Worm (Caenorhabditis elegans) whole organism, L4 larva: ENCODE results near the gene clec-171.

Experiments used
- F44E2.7 ChIP-seq: fragments of 200-800 bp; sonication (Bioruptor generic); IDR thresholded peaks from 2 replicates; pipeline ENCODE4 v2.1.2; 2022; ENCODE audit warnings: missing genetic modification characterization, missing compliant biosample characterization
- R02D3.7 ChIP-seq: fragments of 150-350 bp; sonication (generic microtip); optimal IDR thresholded peaks from 3 replicates; lab custom pipeline; 2014; ENCODE audit warnings: missing biosample characterization, missing genetic modification characterization
- Y105C5A.15 ChIP-seq: fragments of 200-800 bp; sonication (Bioruptor generic); IDR thresholded peaks from 2 replicates; pipeline ENCODE4 v1.3.6; 2022; ENCODE audit warnings: missing genetic modification characterization, missing compliant biosample characterization
- Y48G9A.11 ChIP-seq: fragments of 200-800 bp; sonication (Bioruptor generic); IDR thresholded peaks from 2 replicates; pipeline ENCODE4 v1.3.6; 2022; ENCODE audit warnings: missing genetic modification reagents, missing genetic modification characterization, missing compliant biosample characterization
- ZK337.2 ChIP-seq: fragments of 200-800 bp; sonication (Bioruptor generic); IDR thresholded peaks from 2 replicates; pipeline ENCODE4 v1.3.6; 2022; ENCODE audit warnings: missing genetic modification reagents, missing genetic modification characterization, missing compliant biosample characterization
- ZK546.5 ChIP-seq, 2 experiments: sonication (generic microtip); optimal IDR thresholded peaks; 2 replicates each; lab custom pipeline; 2017; ENCODE audit warnings: missing biosample characterization in 2 of 2, missing genetic modification characterization in 2 of 2
- aha-1 ChIP-seq: fragments of 150-350 bp; peaks from one replicate; lab custom pipeline; 2014; ENCODE audit warnings: missing biosample characterization, missing genetic modification characterization
- ama-1 ChIP-seq: fragments of 150-350 bp; optimal IDR thresholded peaks from 2 replicates; lab custom pipeline; 2014; ENCODE audit warnings: inconsistent platforms, mixed read lengths
- attf-4 ChIP-seq: sonication (generic microtip); optimal IDR thresholded peaks from 3 replicates; lab custom pipeline; 2017; ENCODE audit warnings: missing biosample characterization, missing genetic modification characterization
- ceh-20 ChIP-seq: fragments of 200-800 bp; sonication (Bioruptor generic); IDR thresholded peaks from 2 replicates; pipeline ENCODE4 v1.3.6; 2022; ENCODE audit warnings: missing genetic modification reagents, missing genetic modification characterization, missing compliant biosample characterization
- ceh-28 ChIP-seq: fragments of 150-350 bp; optimal IDR thresholded peaks from 2 replicates; lab custom pipeline; 2014; ENCODE audit warnings: missing biosample characterization, missing genetic modification reagents, missing genetic modification characterization
- ceh-82 ChIP-seq: sonication (generic microtip); optimal IDR thresholded peaks from 2 replicates; lab custom pipeline; 2017; ENCODE audit warnings: missing biosample characterization, missing genetic modification characterization
- ctbp-1 ChIP-seq: fragments of 200-800 bp; sonication (Bioruptor generic); IDR thresholded peaks from 2 replicates; pipeline ENCODE4 v1.3.6; 2022; ENCODE audit warnings: missing genetic modification reagents, missing genetic modification characterization, missing compliant biosample characterization
- daf-16 ChIP-seq, 3 experiments: sonication (generic microtip); optimal IDR thresholded peaks; 2 replicates each; lab custom pipeline; 2016 to 2017; ENCODE audit warnings: missing genetic modification characterization in 3 of 3, missing genetic modification reagents in 3 of 3, mild to moderate bottlenecking in 2 of 3, missing compliant biosample characterization in 2 of 3, missing biosample characterization in 1 of 3, moderate library complexity in 1 of 3
- dmd-6 ChIP-seq: fragments of 200-800 bp; sonication (Bioruptor generic); IDR thresholded peaks from 2 replicates; pipeline ENCODE4 v1.3.6; 2022; ENCODE audit warnings: missing genetic modification reagents, missing genetic modification characterization, missing compliant biosample characterization
- dve-1 ChIP-seq: sonication (generic microtip); optimal IDR thresholded peaks from 2 replicates; lab custom pipeline; 2017; ENCODE audit warnings: antibody characterized with exemption, mild to moderate bottlenecking, missing genetic modification characterization, missing compliant biosample characterization; ENCODE audit not compliant: insufficient read depth
- egl-43 ChIP-seq: fragments of 200-800 bp; sonication (Bioruptor generic); IDR thresholded peaks from 2 replicates; pipeline ENCODE4 v1.3.6; 2022; ENCODE audit warnings: missing genetic modification reagents, missing genetic modification characterization, missing compliant biosample characterization
- hlh-11 ChIP-seq: fragments of 200-800 bp; sonication (Bioruptor generic); optimal IDR thresholded peaks from 2 replicates; lab custom pipeline; 2018; ENCODE audit warnings: mild to moderate bottlenecking, missing genetic modification characterization, missing compliant biosample characterization
- hlh-30 ChIP-seq: sonication (generic microtip); optimal IDR thresholded peaks from 2 replicates; lab custom pipeline; 2017; ENCODE audit warnings: antibody characterized with exemption, mild to moderate bottlenecking, missing genetic modification characterization, missing compliant biosample characterization; ENCODE audit not compliant: insufficient read depth
- jun-1 ChIP-seq: fragments of 150-350 bp; optimal IDR thresholded peaks from 2 replicates; lab custom pipeline; 2014; ENCODE audit warnings: missing biosample characterization, missing genetic modification reagents, missing genetic modification characterization
- lim-7 ChIP-seq: fragments of 200-800 bp; sonication (Bioruptor generic); IDR thresholded peaks from 2 replicates; pipeline ENCODE4 v1.3.6; 2022; ENCODE audit warnings: missing genetic modification characterization, missing compliant biosample characterization
- lin-15B ChIP-seq: fragments of 150-350 bp; sonication (generic microtip); optimal IDR thresholded peaks from 3 replicates; lab custom pipeline; 2014; ENCODE audit warnings: missing biosample characterization, missing genetic modification characterization
- lsy-2 ChIP-seq, 2 experiments: fragments of 150-350 bp in 1 of 2; sonication (generic microtip) in 1 of 2; optimal IDR thresholded peaks; 2 replicates each; lab custom pipeline; 2014 to 2017; ENCODE audit warnings: missing biosample characterization in 2 of 2, missing genetic modification characterization in 2 of 2
- madf-5 ChIP-seq, 2 experiments: fragments of 200-800 bp; sonication (Bioruptor generic); IDR thresholded peaks; 2 replicates each; pipeline ENCODE4 v1.3.6; 2022; ENCODE audit warnings: missing compliant biosample characterization in 2 of 2, missing genetic modification characterization in 2 of 2
- mdt-29 ChIP-seq: fragments of 200-800 bp; sonication (Bioruptor generic); IDR thresholded peaks from 2 replicates; pipeline ENCODE4 v1.3.6; 2022; ENCODE audit warnings: missing genetic modification reagents, missing genetic modification characterization, missing compliant biosample characterization
- nhr-237 ChIP-seq: sonication (generic microtip); optimal IDR thresholded peaks from 2 replicates; lab custom pipeline; 2017; ENCODE audit warnings: missing biosample characterization, missing genetic modification characterization
- nhr-28 ChIP-seq: fragments of 150-350 bp; optimal IDR thresholded peaks from 2 replicates; lab custom pipeline; 2014; ENCODE audit warnings: missing biosample characterization, missing genetic modification characterization
- nhr-48 ChIP-seq: sonication (generic microtip); optimal IDR thresholded peaks from 2 replicates; lab custom pipeline; 2016; ENCODE audit warnings: mild to moderate bottlenecking, missing genetic modification characterization, missing compliant biosample characterization
- nhr-6 ChIP-seq: fragments of 150-350 bp; optimal IDR thresholded peaks from 2 replicates; lab custom pipeline; 2014; ENCODE audit warnings: missing biosample characterization, missing genetic modification characterization
- pha-4 ChIP-seq, 2 experiments: fragments of 150-350 bp in 1 of 2; fragments of 200-800 bp in 1 of 2; sonication (Bioruptor generic) in 1 of 2; IDR thresholded peaks in 1 of 2; optimal IDR thresholded peaks in 1 of 2; 2 replicates each; pipeline versions ENCODE4 v1.3.6 to Lab custom; 2014 to 2022; ENCODE audit warnings: missing genetic modification characterization in 2 of 2, missing genetic modification reagents in 2 of 2, missing biosample characterization in 1 of 2, missing compliant biosample characterization in 1 of 2
- pqm-1 ChIP-seq: sonication (generic microtip); optimal IDR thresholded peaks from 2 replicates; lab custom pipeline; 2017; ENCODE audit warnings: missing biosample characterization, missing genetic modification characterization
- rbr-2 ChIP-seq: sonication (generic microtip); optimal IDR thresholded peaks from 2 replicates; lab custom pipeline; 2016; ENCODE audit warnings: missing genotype, missing genetic modification characterization, missing compliant biosample characterization
- saeg-2 ChIP-seq: fragments of 200-800 bp; sonication (Bioruptor generic); IDR thresholded peaks from 2 replicates; pipeline ENCODE4 v1.3.6; 2022; ENCODE audit warnings: missing genetic modification reagents, missing genetic modification characterization, missing compliant biosample characterization
- snpc-4 ChIP-seq: fragments of 150-350 bp; optimal IDR thresholded peaks from 2 replicates; lab custom pipeline; 2014; ENCODE audit warnings: missing biosample characterization, missing genetic modification characterization
- spr-1 ChIP-seq: sonication (generic microtip); optimal IDR thresholded peaks from 2 replicates; lab custom pipeline; 2016; ENCODE audit warnings: mild to moderate bottlenecking, missing genetic modification characterization, missing compliant biosample characterization
- tra-1 ChIP-seq: fragments of 200-800 bp; sonication (Bioruptor generic); IDR thresholded peaks from 2 replicates; pipeline ENCODE4 v1.3.6; 2022; ENCODE audit warnings: missing genetic modification reagents, missing genetic modification characterization, missing compliant biosample characterization
- unc-62 ChIP-seq, 3 experiments: fragments of 150-350 bp in 1 of 3; sonication (generic microtip); optimal IDR thresholded peaks in 2 of 3; peaks in 1 of 3; 1 replicate in 1 of 3; 2 replicates in 2 of 3; lab custom pipeline; 2014 to 2017; ENCODE audit warnings: missing biosample characterization in 3 of 3, missing genetic modification characterization in 3 of 3, missing genetic modification reagents in 3 of 3, missing genotype in 1 of 3
- zfp-2 ChIP-seq: sonication (generic microtip); optimal IDR thresholded peaks from 2 replicates; lab custom pipeline; 2016; ENCODE audit warnings: mild to moderate bottlenecking, missing genetic modification characterization, missing compliant biosample characterization
- zfp-3 ChIP-seq: fragments of 200-800 bp; sonication (Bioruptor generic); conservative IDR thresholded peaks from 2 replicates; pipeline ENCODE4 v1.3.6; 2022; ENCODE audit warnings: missing genetic modification reagents, missing genetic modification characterization, missing compliant biosample characterization
- zip-11 ChIP-seq: fragments of 200-800 bp; sonication (Bioruptor generic); IDR thresholded peaks from 2 replicates; pipeline ENCODE4 v1.3.6; 2022; ENCODE audit warnings: missing genetic modification characterization, missing compliant biosample characterization

clec-171 gene

ce11 chrIV:1406267-1406666 lies 20.9 kb downstream of the clec-171 start, which contains the start of gene spp-31:
Gene spp-31 (plus strand): TSS chrIV:1406567.
- TF ChIP-seq jun-1 (tag; lab: Kevin White, UChicago) (no peak), attf-4 (tag; lab: Kevin White, UChicago) (no peak), ceh-82 (tag; lab: Kevin White, UChicago) (no peak), nhr-6 (tag; lab: Kevin White, UChicago) (no peak)

- TF ChIP-seq mdt-29 (GFP tag; lab: Robert Waterston, UW): no peak
- peak; percentile 23 for TF ChIP-seq hlh-11 (tag; lab: Kevin White, UChicago)
- peak; percentile 36 for TF ChIP-seq aha-1
- TF ChIP-seq nhr-28: peak; percentile 38
- TF ChIP-seq Y48G9A.11: no peak
- peak; percentile 22 for TF ChIP-seq dve-1 (tag; lab: Kevin White, UChicago)
- peak; percentile 20 for TF ChIP-seq nhr-48 (tag; lab: Kevin White, UChicago)
- TF ChIP-seq dmd-6 (GFP tag; lab: Robert Waterston, UW): peak; percentile 45; the same call in 1 of the 2 replicates
- TF ChIP-seq ZK546.5 (tag; optimal IDR thresholded peaks at IDR 0.05; lab: Kevin White, UChicago): no peak
- peak in 1 of 2 experiments; percentile 3 for TF ChIP-seq lsy-2 (tag; optimal IDR thresholded peaks at IDR 0.05; lab: Kevin White, UChicago)
These were observed 21.4 kb downstream of the clec-171 start for ce11 chrIV:1405780-1406179.

- no peak for TF ChIP-seq daf-16 (GFP tag; optimal IDR thresholded peaks at IDR 0.05; lab: Kevin White, UChicago)
- peak; percentile 55 for TF ChIP-seq daf-16 (tag; optimal IDR thresholded peaks at IDR 0.05; lab: Kevin White, UChicago)
- peak; percentile 30 for TF ChIP-seq dve-1 (tag; lab: Kevin White, UChicago)
- no peak for TF ChIP-seq aha-1
- TF ChIP-seq saeg-2 (GFP tag; lab: Robert Waterston, UW): no peak
- TF ChIP-seq zfp-2 (tag; lab: Kevin White, UChicago): no peak
- TF ChIP-seq hlh-30 (tag; lab: Kevin White, UChicago): peak; percentile 51
These were observed 23.2 kb downstream of the clec-171 start for ce11 chrIV:1403960-1404359.

DNA sequence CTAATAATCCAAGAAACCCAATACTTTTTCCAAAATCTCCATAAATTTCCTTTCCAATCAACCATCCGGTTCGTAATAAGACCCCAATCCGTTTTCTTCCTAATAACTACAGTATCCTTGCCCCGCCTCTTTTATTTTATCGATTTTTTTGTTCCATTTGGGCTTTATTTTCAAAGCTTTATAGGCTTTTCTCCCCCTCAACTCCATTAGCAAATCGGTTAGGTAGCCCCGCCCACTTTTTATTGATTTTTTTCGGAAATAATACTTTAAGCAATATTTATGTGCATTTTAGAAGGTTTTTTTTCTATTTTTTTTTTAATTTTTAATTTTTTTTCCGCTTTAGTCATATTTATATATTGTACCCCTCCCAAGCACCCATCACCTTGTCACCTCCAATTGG lies 27.2 kb downstream of the clec-171 start:
- TF ChIP-seq spr-1 (tag; lab: Kevin White, UChicago) (no peak), ceh-28 (peak; percentile 55), unc-62 (GFP tag; optimal IDR thresholded peaks at IDR 0.05 in 1 of 2; lab: Kevin White, UChicago) (peak in 1 of 2 experiments; percentile 65), unc-62 (tag; optimal IDR thresholded peaks at IDR 0.05; lab: Kevin White, UChicago) (no peak)
- TF ChIP-seq, all 104 proteins: peak for 2

- TF ChIP-seq zfp-3 (GFP tag; lab: Robert Waterston, UW): no peak
- TF ChIP-seq unc-62 (GFP tag; optimal IDR thresholded peaks at IDR 0.05 in 1 of 2; lab: Kevin White, UChicago): peak in 1 of 2 experiments; percentile 96
- TF ChIP-seq unc-62 (tag; optimal IDR thresholded peaks at IDR 0.05; lab: Kevin White, UChicago): no peak
- TF ChIP-seq daf-16 (GFP tag; optimal IDR thresholded peaks at IDR 0.05; lab: Kevin White, UChicago): no peak
- TF ChIP-seq daf-16 (tag; optimal IDR thresholded peaks at IDR 0.05; lab: Kevin White, UChicago): no peak
These were observed 29.3 kb downstream of the clec-171 start for ce11 chrIV:1397895-1398294.

- TF ChIP-seq ceh-20: no peak
- TF ChIP-seq ama-1 (lab: Kevin White, UChicago): no peak
- TF ChIP-seq tra-1 (GFP tag; lab: Robert Waterston, UW): no peak
- TF ChIP-seq R02D3.7: no peak
- TF ChIP-seq F44E2.7 (GFP tag; lab: Robert Waterston, UW): no peak
- TF ChIP-seq unc-62 (GFP tag; optimal IDR thresholded peaks at IDR 0.05 in 1 of 2; lab: Kevin White, UChicago): no peak
- TF ChIP-seq unc-62 (tag; optimal IDR thresholded peaks at IDR 0.05; lab: Kevin White, UChicago): no peak
- TF ChIP-seq ZK337.2 (GFP tag; lab: Robert Waterston, UW): no peak
- no peak for TF ChIP-seq egl-43 (GFP tag; lab: Robert Waterston, UW)
- no peak for TF ChIP-seq pqm-1 (tag; lab: Kevin White, UChicago)
- TF ChIP-seq rbr-2 (tag; lab: Kevin White, UChicago): no peak
- TF ChIP-seq lin-15B (tag; lab: Kevin White, UChicago): no peak
- TF ChIP-seq ctbp-1: no peak
- TF ChIP-seq lim-7: no peak
- no peak for TF ChIP-seq nhr-237 (tag; lab: Kevin White, UChicago)
- TF ChIP-seq madf-5 (GFP tag; IDR thresholded peaks at IDR 0.05; lab: Robert Waterston, UW): no peak
- no peak for TF ChIP-seq pha-4 (GFP tag; IDR thresholded peaks at IDR 0.05; lab: Robert Waterston, UW)
- TF ChIP-seq pha-4 (tag; optimal IDR thresholded peaks at IDR 0.05; lab: Kevin White, UChicago): no peak
- no peak for TF ChIP-seq aha-1
- TF ChIP-seq Y105C5A.15 (GFP tag; lab: Robert Waterston, UW): no peak
- no peak for TF ChIP-seq zip-11 (GFP tag; lab: Robert Waterston, UW)
- no peak for TF ChIP-seq snpc-4 (tag; lab: Kevin White, UChicago)
These were observed 33.1 kb downstream of the clec-171 start for ce11 chrIV:1394077-1394476.
